Worm (Caenorhabditis elegans): ENCODE measurements around the gene srab-14.

The srab-14 gene

DNA sequence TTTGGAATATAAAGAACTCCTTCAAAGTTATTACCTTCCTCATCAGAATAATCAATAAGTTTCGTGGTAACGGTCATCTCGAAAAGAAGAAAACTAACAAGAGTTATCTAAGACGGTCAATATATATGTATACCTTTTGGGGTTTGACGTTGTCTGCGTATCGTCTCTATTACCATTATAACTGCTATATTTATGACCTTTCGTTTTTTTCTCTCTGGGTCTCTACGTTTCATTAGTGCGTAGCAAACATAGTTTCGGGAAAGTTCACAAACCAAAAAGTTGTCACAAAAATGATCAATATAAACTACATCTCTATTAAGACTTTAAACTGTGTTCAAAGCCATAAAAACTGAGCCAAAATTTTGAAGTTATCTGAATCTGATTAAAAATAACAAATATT is 42.1 kb downstream of the srab-14 start, which contains the start of gene D1022.4:
Gene D1022.4 (minus strand): TSS at position 83 of the 400 bp plus-strand sequence.
- TF ChIP-seq hmg-1.2 (GFP tag; IDR thresholded peaks at IDR 0.05), result peak; percentile 15; the same call in 1 of the 2 replicates
- no peak for TF ChIP-seq madf-6 (GFP tag; IDR thresholded peaks at IDR 0.05)
- peak; percentile 30 for TF ChIP-seq nhr-80 (tag; optimal IDR thresholded peaks at IDR 0.05)

DNA sequence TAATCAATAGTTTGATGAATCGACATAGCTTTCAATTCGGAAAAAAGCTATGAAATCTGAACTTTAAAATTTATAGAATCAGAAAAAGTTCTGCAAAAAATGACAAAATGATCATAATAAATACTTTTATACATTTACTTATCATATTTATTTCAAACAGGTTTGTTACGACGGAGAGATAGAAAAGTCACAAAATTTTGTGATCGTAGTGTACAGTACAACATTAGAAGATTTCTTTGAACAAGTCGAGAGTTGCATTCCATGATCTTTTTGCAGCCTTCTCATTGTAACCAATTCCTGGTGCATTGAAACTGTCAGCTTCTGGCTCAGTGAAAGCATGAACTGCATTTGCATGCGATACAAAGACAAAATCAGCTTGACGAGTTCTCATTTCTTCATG is 43.1 kb downstream of the srab-14 start, which contains the start of gene D1022.3:
Gene D1022.3 (minus strand): TSS at position 101 of the 400 bp plus-strand sequence.
- TF ChIP-seq Y79H2A.3 (GFP tag; conservative IDR thresholded peaks at IDR 0.05) (no peak), F23B12.7 (tag; optimal IDR thresholded peaks at IDR 0.05; ENCODE audit: insufficient read depth) (no peak), snpc-4 (GFP tag; optimal IDR thresholded peaks at IDR 0.05) (no peak), snpc-4 (tag; optimal IDR thresholded peaks at IDR 0.05) (no peak), attf-6 (GFP tag; IDR thresholded peaks at IDR 0.05) (no peak), hmg-1.2 (GFP tag; IDR thresholded peaks at IDR 0.05) (no peak)

All from whole organism, young adult.